Fruit fly (Drosophila melanogaster) whole organism, embryonic: ENCODE data around the gene Ttc19.

Experiments used
- Bdp1 ChIP-seq: fragments of 200-800 bp; sonication (Bioruptor generic); optimal IDR thresholded peaks from 3 replicates; lab custom pipeline; 2016; ENCODE audit warnings: missing biosample characterization, missing genetic modification characterization
- CG11247 ChIP-seq: fragments of 200-800 bp; sonication (Bioruptor generic); IDR thresholded peaks from 2 replicates; pipeline ENCODE4 v1.3.6; 2022; ENCODE audit warnings: missing biosample characterization, missing genetic modification characterization
- CG12219 ChIP-seq: fragments of 200-800 bp; sonication (Bioruptor generic); optimal IDR thresholded peaks from 3 replicates; lab custom pipeline; 2018; ENCODE audit warnings: missing biosample characterization, mild to moderate bottlenecking, missing genetic modification characterization
- CG2712 ChIP-seq: fragments of 200-800 bp; optimal IDR thresholded peaks from 3 replicates; lab custom pipeline; 2019; ENCODE audit warnings: missing biosample characterization, mild to moderate bottlenecking, missing genetic modification characterization, moderate library complexity
- CG3995 ChIP-seq: fragments of 200-800 bp; sonication (Bioruptor generic); optimal IDR thresholded peaks from 3 replicates; lab custom pipeline; 2016; ENCODE audit warnings: missing biosample characterization, missing genetic modification characterization
- Dfd ChIP-seq, 2 experiments: fragments of >200 bp; optimal IDR thresholded peaks; 2 replicates each; lab custom pipeline; 2017; ENCODE audit warnings: missing biosample characterization in 2 of 2, missing genetic modification characterization in 2 of 2
- Oli ChIP-seq: fragments of 200-800 bp; sonication (Bioruptor generic); optimal IDR thresholded peaks from 2 replicates; lab custom pipeline; 2018; ENCODE audit warnings: missing biosample characterization, mild to moderate bottlenecking, missing genetic modification characterization, moderate library complexity
- Stat92E ChIP-seq, 3 experiments: fragments of >200 bp in 2 of 3; fragments of 200-800 bp in 1 of 3; sonication (Bioruptor generic) in 1 of 3; optimal IDR thresholded peaks; 2 replicates each; lab custom pipeline; 2017 to 2019; ENCODE audit warnings: missing biosample characterization in 3 of 3, missing genetic modification characterization in 3 of 3, mild to moderate bottlenecking in 1 of 3, moderate library complexity in 1 of 3
- ewg ChIP-seq: fragments of 200-800 bp; sonication (Bioruptor generic); optimal IDR thresholded peaks from 3 replicates; lab custom pipeline; 2017; ENCODE audit warnings: mild to moderate bottlenecking, missing biosample characterization, missing genetic modification reagents, missing genetic modification characterization
- fd3F ChIP-seq: fragments of 200-800 bp; sonication (Bioruptor generic); optimal IDR thresholded peaks from 2 replicates; lab custom pipeline; 2018; ENCODE audit warnings: missing biosample characterization, mild to moderate bottlenecking, missing genetic modification characterization, moderate library complexity
- jumu ChIP-seq: fragments of 200-800 bp; sonication (Bioruptor generic); optimal IDR thresholded peaks from 3 replicates; lab custom pipeline; 2016; ENCODE audit warnings: missing biosample characterization, missing genetic modification characterization
- wor ChIP-seq: fragments of 200-800 bp; sonication (Bioruptor generic); IDR thresholded peaks from 2 replicates; pipeline ENCODE4 v1.3.6; 2022; ENCODE audit warnings: missing biosample characterization, missing genetic modification characterization
- zf30C ChIP-seq: fragments of 200-800 bp; sonication (Bioruptor generic); optimal IDR thresholded peaks from 3 replicates; lab custom pipeline; 2018; ENCODE audit warnings: missing biosample characterization, mild to moderate bottlenecking, missing genetic modification characterization

- TF ChIP-seq CG11247 (GFP tag; lab: Robert Waterston, UW) (no peak), wor (GFP tag; lab: Robert Waterston, UW) (no peak), Stat92E (GFP tag; optimal IDR thresholded peaks at IDR 0.05; lab: Kevin White, UChicago) (no peak), Dfd (GFP tag; optimal IDR thresholded peaks at IDR 0.05; lab: Kevin White, UChicago) (no peak), ewg (GFP tag; lab: Kevin White, UChicago) (no peak), CG2712 (tag; lab: Kevin White, UChicago) (no peak), Bdp1 (GFP tag; lab: Kevin White, UChicago) (no peak), zf30C (no peak), fd3F (GFP tag; lab: Kevin White, UChicago) (no peak), jumu (GFP tag; lab: Kevin White, UChicago) (no peak), Oli (tag; lab: Kevin White, UChicago) (no peak), CG12219 (GFP tag; lab: Kevin White, UChicago) (no peak), CG3995 (GFP tag; lab: Kevin White, UChicago) (no peak)
Observed at dm6 chr2L:19071713-19072112, 26.8 kb upstream of the Ttc19 start.
